Worm (Caenorhabditis elegans) whole organism, late embryonic: ENCODE measurements around the gene B0563.7.

ENCODE experiments used
- ceh-22 ChIP-seq: sonication (generic microtip); optimal IDR thresholded peaks from 2 replicates; lab custom pipeline; 2017; ENCODE audit warnings: missing biosample characterization, missing genetic modification characterization
- dmd-4 ChIP-seq: sonication (generic microtip); optimal IDR thresholded peaks from 2 replicates; lab custom pipeline; 2016; ENCODE audit warnings: borderline replicate concordance, missing genetic modification characterization, missing compliant biosample characterization
- elt-2 ChIP-seq: sonication (generic microtip); optimal IDR thresholded peaks from 2 replicates; lab custom pipeline; 2016; ENCODE audit warnings: missing genetic modification reagents, missing genetic modification characterization, missing compliant biosample characterization
- eyg-1 ChIP-seq: sonication (generic microtip); optimal IDR thresholded peaks from 2 replicates; lab custom pipeline; 2016; ENCODE audit warnings: missing genotype, missing genetic modification characterization, missing compliant biosample characterization
- hlh-6 ChIP-seq: sonication (generic microtip); optimal IDR thresholded peaks from 2 replicates; lab custom pipeline; 2016; ENCODE audit warnings: missing genotype, missing genetic modification characterization, missing compliant biosample characterization
- hlh-8 ChIP-seq: sonication (generic microtip); optimal IDR thresholded peaks from 2 replicates; lab custom pipeline; 2016; ENCODE audit warnings: missing genotype, missing genetic modification characterization, missing compliant biosample characterization
- mec-3 ChIP-seq: sonication (generic microtip); optimal IDR thresholded peaks from 2 replicates; lab custom pipeline; 2016; ENCODE audit warnings: borderline replicate concordance, missing genetic modification characterization, missing compliant biosample characterization
- nfya-1 ChIP-seq: sonication (generic microtip); optimal IDR thresholded peaks from 2 replicates; lab custom pipeline; 2017; ENCODE audit warnings: missing genetic modification characterization, mild to moderate bottlenecking, missing compliant biosample characterization, antibody characterized with exemption, moderate library complexity
- nhr-11 ChIP-seq: fragments of 150-350 bp; optimal IDR thresholded peaks from 2 replicates; lab custom pipeline; 2014; ENCODE audit warnings: missing biosample characterization, missing genetic modification characterization
- nhr-232 ChIP-seq: sonication (generic microtip); optimal IDR thresholded peaks from 2 replicates; lab custom pipeline; 2016; ENCODE audit warnings: missing genetic modification characterization, missing compliant biosample characterization
- pat-9 ChIP-seq: fragments of 200-800 bp; sonication (Bioruptor generic); optimal IDR thresholded peaks from 2 replicates; lab custom pipeline; 2018; ENCODE audit warnings: mild to moderate bottlenecking, missing genetic modification characterization, moderate library complexity, missing compliant biosample characterization
- pros-1 ChIP-seq: fragments of 150-350 bp; optimal IDR thresholded peaks from 2 replicates; lab custom pipeline; 2014; ENCODE audit warnings: missing biosample characterization, missing genetic modification reagents, missing genetic modification characterization
- tbx-2 ChIP-seq: sonication (generic microtip); optimal IDR thresholded peaks from 2 replicates; lab custom pipeline; 2016; ENCODE audit warnings: missing genetic modification characterization, missing compliant biosample characterization

ce11 chrX:9137402-9137801 is 16.7 kb downstream of the B0563.7 start, which contains the start of gene B0563.6:
- no peak for TF ChIP-seq nhr-11 (tag; lab: Kevin White, UChicago)
- no peak for TF ChIP-seq eyg-1 (tag; lab: Kevin White, UChicago)
- TF ChIP-seq nfya-1, result no peak
- no peak for TF ChIP-seq elt-2 (tag; lab: Kevin White, UChicago)
- no peak for TF ChIP-seq pros-1 (tag; lab: Kevin White, UChicago)
- no peak for TF ChIP-seq ceh-22 (tag; lab: Kevin White, UChicago)
- TF ChIP-seq mec-3 (tag; lab: Kevin White, UChicago), result no peak
- no peak for TF ChIP-seq dmd-4
- TF ChIP-seq tbx-2 (tag; lab: Kevin White, UChicago), result no peak
- TF ChIP-seq hlh-6 (tag; lab: Kevin White, UChicago), result no peak
- no peak for TF ChIP-seq pat-9 (tag; lab: Kevin White, UChicago)
- TF ChIP-seq hlh-8 (tag; lab: Kevin White, UChicago), result no peak
- no peak for TF ChIP-seq nhr-232 (tag; lab: Kevin White, UChicago)
